Fruit fly (Drosophila melanogaster): ENCODE data around the gene CG10802.

The CG10802 gene

DNA sequence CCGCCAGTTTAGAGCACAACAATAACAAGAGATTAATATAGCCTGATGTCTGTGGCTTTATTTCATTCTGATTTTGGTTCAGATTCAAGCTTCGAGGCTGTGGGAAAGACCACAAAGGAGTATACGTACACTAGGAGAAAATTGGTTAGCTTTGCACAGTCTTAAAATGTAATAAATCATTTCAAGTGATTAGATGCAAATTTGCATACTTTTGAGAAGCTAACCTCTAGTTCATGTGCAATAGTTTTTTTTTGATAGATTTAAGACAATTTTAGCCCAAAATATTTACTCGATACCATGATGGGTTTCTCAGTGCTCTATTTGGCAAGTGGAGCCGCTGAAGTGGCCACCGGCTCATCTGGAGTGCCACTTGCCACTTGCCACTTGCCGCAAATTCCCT lies 25.2 kb upstream of the CG10802 start:
- no peak for TF ChIP-seq h (GFP tag; optimal IDR thresholded peaks at IDR 0.05)
- no peak for TF ChIP-seq GATAd (GFP tag; optimal IDR thresholded peaks at IDR 0.05)
- no peak for TF ChIP-seq Abd-B (GFP tag; optimal IDR thresholded peaks at IDR 0.05)
- no peak for TF ChIP-seq woc (GFP tag; optimal IDR thresholded peaks at IDR 0.05)
- no peak for TF ChIP-seq foxo (GFP tag; optimal IDR thresholded peaks at IDR 0.05)
- no peak for TF ChIP-seq ey (GFP tag; optimal IDR thresholded peaks at IDR 0.05)
- TF ChIP-seq usp (GFP tag; optimal IDR thresholded peaks at IDR 0.05), result no peak
- TF ChIP-seq Hr78 (GFP tag; optimal IDR thresholded peaks at IDR 0.05), result no peak
- no peak for TF ChIP-seq Rel (GFP tag; optimal IDR thresholded peaks at IDR 0.05)
- TF ChIP-seq Rel (tag; optimal IDR thresholded peaks at IDR 0.05), result no peak

DNA sequence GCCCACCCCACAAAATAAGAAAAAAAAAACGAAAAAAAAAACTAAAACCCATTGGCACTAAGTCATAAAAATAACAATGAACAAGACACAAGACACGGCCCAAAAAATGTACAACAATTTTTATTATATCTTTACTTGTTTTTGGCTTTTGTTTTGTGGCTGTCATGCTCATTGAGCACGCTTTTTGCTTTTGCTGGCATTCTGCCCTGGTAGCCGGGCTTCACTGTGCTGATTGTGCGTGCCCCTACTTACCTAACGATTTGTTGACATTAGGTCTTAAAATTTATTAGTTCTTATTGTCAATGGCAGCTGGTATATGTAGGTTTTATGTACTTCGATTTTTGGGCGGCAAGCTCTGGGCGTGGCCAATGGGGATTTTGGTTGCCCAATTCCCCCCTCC lies 24.3 kb upstream of the CG10802 start:
- TF ChIP-seq Jra (GFP tag; optimal IDR thresholded peaks at IDR 0.05) (no peak), lola (GFP tag; optimal IDR thresholded peaks at IDR 0.05) (no peak), dmrt93B (GFP tag; optimal IDR thresholded peaks at IDR 0.05) (no peak), CG9705 (GFP tag; optimal IDR thresholded peaks at IDR 0.05) (no peak), Abd-B (GFP tag; optimal IDR thresholded peaks at IDR 0.05) (no peak), brk (GFP tag; optimal IDR thresholded peaks at IDR 0.05) (no peak)

DNA sequence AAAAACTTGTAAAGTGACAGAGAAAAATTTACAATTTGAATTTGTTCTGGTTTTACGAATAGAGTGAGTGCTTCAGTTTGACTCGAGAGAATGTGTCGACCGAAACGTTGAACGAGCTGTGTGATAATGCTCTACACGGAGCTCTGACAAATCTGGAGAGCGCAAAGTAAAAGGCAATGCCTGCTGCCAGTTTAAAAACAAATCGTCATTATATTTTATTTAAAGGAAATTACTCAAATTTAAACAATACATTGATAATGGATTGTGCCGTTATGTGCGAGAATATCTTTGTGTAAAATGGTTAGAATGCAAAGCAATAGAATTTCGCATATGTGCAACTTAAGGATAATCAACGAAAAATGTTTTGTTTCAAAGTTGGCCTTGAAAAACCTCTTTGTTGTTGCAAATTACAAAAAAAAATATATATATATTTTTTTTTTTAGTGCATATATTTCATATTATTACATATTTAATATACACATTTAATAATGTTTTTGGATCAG lies 22.6 kb upstream of the CG10802 start, which contains the start of the genes CG16782 and CG10801:
TSS of gene CG16782 (minus strand) at position 101 of the 503 bp plus-strand sequence.
TSS of gene CG10801 (plus strand) at position 453 of the 503 bp plus-strand sequence.
- TF ChIP-seq fru (GFP tag; optimal IDR thresholded peaks at IDR 0.05), result no peak
- no peak for TF ChIP-seq Hnf4 (GFP tag; optimal IDR thresholded peaks at IDR 0.05)

DNA sequence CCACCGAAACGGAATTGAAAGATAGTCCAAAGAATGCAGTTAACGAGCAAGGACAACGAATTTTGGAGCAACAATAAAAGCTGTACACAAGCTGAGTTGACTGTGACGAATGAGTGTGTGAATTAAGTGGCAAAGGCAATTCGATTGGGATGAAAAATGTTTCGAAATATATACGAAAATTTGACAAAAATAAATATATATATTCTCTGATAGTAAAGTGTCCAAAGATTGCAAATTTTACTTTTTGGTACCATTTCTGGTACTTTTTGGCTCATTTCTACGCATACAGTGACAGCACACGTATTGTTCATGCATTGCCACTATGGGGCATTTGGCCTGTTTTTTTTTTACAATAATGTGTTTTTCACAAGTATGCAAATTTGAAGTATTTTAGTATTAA lies 18.8 kb upstream of the CG10802 start, which contains the start of gene CG16781:
TSS of gene CG16781 (minus strand) at position 101 of the 400 bp plus-strand sequence.
- no peak for TF ChIP-seq lola (GFP tag; optimal IDR thresholded peaks at IDR 0.05)
- no peak for TF ChIP-seq CG9705 (GFP tag; optimal IDR thresholded peaks at IDR 0.05)
- no peak for TF ChIP-seq ey (GFP tag; optimal IDR thresholded peaks at IDR 0.05)
- TF ChIP-seq Jra (GFP tag; optimal IDR thresholded peaks at IDR 0.05), result no peak
- no peak for TF ChIP-seq h (GFP tag; optimal IDR thresholded peaks at IDR 0.05)
- no peak for TF ChIP-seq Abd-B (GFP tag; optimal IDR thresholded peaks at IDR 0.05)
- no peak for TF ChIP-seq OdsH (GFP tag; optimal IDR thresholded peaks at IDR 0.05)
- TF ChIP-seq pan (optimal IDR thresholded peaks at IDR 0.05), result no peak
- no peak for TF ChIP-seq GATAd (GFP tag; optimal IDR thresholded peaks at IDR 0.05)
- no peak for TF ChIP-seq usp (GFP tag; optimal IDR thresholded peaks at IDR 0.05)
- no peak for TF ChIP-seq Hnf4 (GFP tag; optimal IDR thresholded peaks at IDR 0.05)
- TF ChIP-seq Dfd (GFP tag; optimal IDR thresholded peaks at IDR 0.05), result no peak
- TF ChIP-seq foxo (GFP tag; optimal IDR thresholded peaks at IDR 0.05), result no peak
- no peak for TF ChIP-seq Rel (GFP tag; optimal IDR thresholded peaks at IDR 0.05)
- TF ChIP-seq Rel (tag; optimal IDR thresholded peaks at IDR 0.05), result no peak
- no peak for TF ChIP-seq CrebA (GFP tag; optimal IDR thresholded peaks at IDR 0.05; ENCODE audit: borderline replicate concordance)
- no peak for TF ChIP-seq brk (GFP tag; optimal IDR thresholded peaks at IDR 0.05)
- no peak for TF ChIP-seq dl (GFP tag; optimal IDR thresholded peaks at IDR 0.05; ENCODE audit: insufficient read depth in 1 of 2, partially characterized antibody in 2 of 2)
- no peak for TF ChIP-seq CG32264 (GFP tag; optimal IDR thresholded peaks at IDR 0.05)
- no peak for TF ChIP-seq sv (GFP tag; optimal IDR thresholded peaks at IDR 0.05)
- TF ChIP-seq dsf (GFP tag; optimal IDR thresholded peaks at IDR 0.05; ENCODE audit: borderline replicate concordance), result no peak

DNA sequence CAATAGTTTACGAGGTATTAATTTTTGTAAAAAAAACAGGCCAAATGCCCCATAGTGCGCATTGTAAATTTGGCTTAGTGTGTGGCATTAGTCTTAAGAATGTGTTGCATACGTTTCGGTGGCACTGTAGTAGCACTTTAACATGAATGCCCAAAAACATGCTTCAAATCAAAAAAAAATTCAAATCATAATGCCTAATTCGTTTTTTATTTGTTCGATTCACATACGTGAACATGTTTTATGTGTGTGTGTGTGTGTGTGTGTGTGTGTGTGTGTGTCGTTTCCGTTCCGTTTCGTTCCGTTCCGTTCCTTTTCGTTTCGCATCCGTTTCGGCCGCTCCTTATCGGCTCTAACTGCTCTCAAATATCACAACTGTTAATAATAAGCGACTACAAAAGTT lies 17.2 kb upstream of the CG10802 start:
- TF ChIP-seq Myc (optimal IDR thresholded peaks at IDR 0.05) (peak; percentile 56), OdsH (GFP tag; optimal IDR thresholded peaks at IDR 0.05) (no peak)

DNA sequence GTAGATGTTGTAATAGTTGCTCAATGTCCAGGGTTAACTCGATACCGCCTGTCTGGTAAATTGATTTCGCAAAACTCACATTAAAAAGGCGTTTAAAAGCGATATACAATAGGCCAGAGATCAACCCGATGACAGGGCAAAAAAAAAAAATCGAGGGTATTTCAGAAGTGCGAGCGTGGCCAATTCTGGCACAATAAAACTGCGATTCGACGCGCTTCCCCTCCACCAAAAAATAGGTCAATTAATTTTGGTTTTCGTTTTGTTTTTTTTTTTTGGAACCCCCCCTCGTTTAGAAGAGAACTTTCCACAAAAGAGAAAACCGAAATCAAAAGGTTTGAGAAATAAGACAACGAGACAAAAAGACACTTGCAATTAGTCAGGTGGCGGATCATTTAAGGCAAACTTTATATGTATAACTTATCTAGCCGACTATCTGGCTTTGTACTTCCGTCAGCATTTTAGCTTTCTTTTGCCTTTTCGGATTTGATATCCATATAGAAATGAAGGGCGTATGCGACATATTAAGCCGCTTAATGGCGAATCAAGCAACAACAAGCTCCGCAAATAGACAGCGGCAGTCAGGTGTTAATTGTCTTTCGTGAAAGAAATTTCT lies 12.2 kb upstream of the CG10802 start:
- TF ChIP-seq brk (GFP tag; optimal IDR thresholded peaks at IDR 0.05) (no peak), pan (optimal IDR thresholded peaks at IDR 0.05) (no peak)

DNA sequence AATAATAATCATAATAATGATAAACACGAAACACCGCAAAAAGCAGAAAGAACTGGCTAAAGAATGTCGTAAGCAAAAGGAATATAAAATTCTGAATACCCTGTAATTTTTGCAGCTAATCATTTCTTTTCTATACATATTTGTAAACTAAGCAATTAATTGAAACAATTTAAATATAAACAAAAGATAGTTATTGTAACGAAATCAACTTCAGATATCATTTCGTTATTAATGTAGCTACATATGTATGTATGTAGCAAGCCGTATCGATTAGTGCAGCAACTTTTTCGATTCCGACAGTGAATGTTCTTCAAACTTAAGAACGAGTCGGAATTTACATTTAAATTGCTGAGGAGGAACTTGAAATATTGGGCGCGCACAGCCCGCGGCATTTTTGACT lies 9.1 kb upstream of the CG10802 start:
- no peak for TF ChIP-seq jim (GFP tag; optimal IDR thresholded peaks at IDR 0.05)
- TF ChIP-seq brk (GFP tag; optimal IDR thresholded peaks at IDR 0.05), result no peak
- no peak for TF ChIP-seq usp (GFP tag; optimal IDR thresholded peaks at IDR 0.05)
- no peak for TF ChIP-seq Mio (GFP tag; optimal IDR thresholded peaks at IDR 0.05)
- no peak for TF ChIP-seq Myc (optimal IDR thresholded peaks at IDR 0.05)
- peak; percentile 77 for TF ChIP-seq woc (GFP tag; optimal IDR thresholded peaks at IDR 0.05)
- peak; percentile 4 for TF ChIP-seq ey (GFP tag; optimal IDR thresholded peaks at IDR 0.05)
- no peak for TF ChIP-seq N (GFP tag; optimal IDR thresholded peaks at IDR 0.05)
- peak; percentile 24 for TF ChIP-seq h (GFP tag; optimal IDR thresholded peaks at IDR 0.05)
- peak; percentile 27 for TF ChIP-seq rgr (GFP tag; optimal IDR thresholded peaks at IDR 0.05)
- TF ChIP-seq dsf (GFP tag; optimal IDR thresholded peaks at IDR 0.05; ENCODE audit: borderline replicate concordance), result no peak
- TF ChIP-seq psq (GFP tag; optimal IDR thresholded peaks at IDR 0.05), result peak; percentile 61
- TF ChIP-seq foxo (GFP tag; optimal IDR thresholded peaks at IDR 0.05), result peak in 1 of 2 experiments; percentile 25
- TF ChIP-seq pan (optimal IDR thresholded peaks at IDR 0.05), result no peak
- TF ChIP-seq br (GFP tag; optimal IDR thresholded peaks at IDR 0.05), result no peak
- peak; percentile 10 for TF ChIP-seq fru (GFP tag; optimal IDR thresholded peaks at IDR 0.05)
- no peak for TF ChIP-seq OdsH (GFP tag; optimal IDR thresholded peaks at IDR 0.05)
- TF ChIP-seq Sp1 (GFP tag; optimal IDR thresholded peaks at IDR 0.05), result peak; percentile 21
- no peak for TF ChIP-seq sage (GFP tag; optimal IDR thresholded peaks at IDR 0.05)
- TF ChIP-seq CrebA (GFP tag; optimal IDR thresholded peaks at IDR 0.05; ENCODE audit: borderline replicate concordance), result no peak
- no peak for TF ChIP-seq sv (GFP tag; optimal IDR thresholded peaks at IDR 0.05)
- no peak for TF ChIP-seq Abd-B (GFP tag; optimal IDR thresholded peaks at IDR 0.05)
- no peak for TF ChIP-seq dl (GFP tag; optimal IDR thresholded peaks at IDR 0.05; ENCODE audit: insufficient read depth in 1 of 2, partially characterized antibody in 2 of 2)
- no peak for TF ChIP-seq tai (GFP tag; optimal IDR thresholded peaks at IDR 0.05)
